Worm (Caenorhabditis elegans) whole organism, L3 larva: ENCODE measurements around the gene W02D7.4.
"Not testable (repeated sequence)": the region's sequence is repeated elsewhere in the genome, so short reads cannot be mapped to it uniquely, and the experiment has no call there.

Experiments
- R02D3.7 ChIP-seq: fragments of 150-350 bp; optimal IDR thresholded peaks from 2 replicates; lab custom pipeline; 2014; ENCODE audit warnings: missing biosample characterization, missing genetic modification characterization
- ZK546.5 ChIP-seq: sonication (generic microtip); optimal IDR thresholded peaks from 2 replicates; lab custom pipeline; 2017; ENCODE audit warnings: missing biosample characterization, missing genetic modification characterization
- aly-2 ChIP-seq: fragments of 150-350 bp; optimal IDR thresholded peaks from 2 replicates; lab custom pipeline; 2014; ENCODE audit warnings: missing biosample characterization, missing genetic modification characterization
- ceh-16 ChIP-seq: sonication (generic microtip); optimal IDR thresholded peaks from 2 replicates; lab custom pipeline; 2017; ENCODE audit warnings: missing biosample characterization, missing genetic modification characterization
- ceh-28 ChIP-seq: fragments of 150-350 bp; optimal IDR thresholded peaks from 2 replicates; lab custom pipeline; 2014; ENCODE audit warnings: missing biosample characterization, missing genetic modification reagents, missing genetic modification characterization
- ceh-82 ChIP-seq: fragments of 150-350 bp; optimal IDR thresholded peaks from 2 replicates; lab custom pipeline; 2014; ENCODE audit warnings: missing biosample characterization, missing genetic modification characterization
- ceh-9 ChIP-seq: sonication (generic microtip); optimal IDR thresholded peaks from 2 replicates; lab custom pipeline; 2018; ENCODE audit warnings: missing biosample characterization, missing genetic modification characterization
- daf-12 ChIP-seq: fragments of 150-350 bp; optimal IDR thresholded peaks from 2 replicates; lab custom pipeline; 2014; ENCODE audit warnings: missing biosample characterization, missing genetic modification reagents, missing genetic modification characterization
- egl-27 ChIP-seq: sonication (generic microtip); optimal IDR thresholded peaks from 4 replicates; lab custom pipeline; 2017; ENCODE audit warnings: missing biosample characterization, missing genetic modification reagents, missing genetic modification characterization
- egl-5 ChIP-seq: fragments of 150-350 bp; optimal IDR thresholded peaks from 2 replicates; lab custom pipeline; 2017; ENCODE audit warnings: missing biosample characterization, missing genetic modification reagents, missing genetic modification characterization, inconsistent platforms
- elt-1 ChIP-seq: fragments of 150-350 bp; optimal IDR thresholded peaks from 2 replicates; lab custom pipeline; 2014; ENCODE audit warnings: missing biosample characterization, missing genetic modification characterization
- elt-2 ChIP-seq: sonication (generic microtip); optimal IDR thresholded peaks from 2 replicates; lab custom pipeline; 2016; ENCODE audit warnings: missing genetic modification reagents, mild to moderate bottlenecking, missing genetic modification characterization, missing compliant biosample characterization
- elt-3 ChIP-seq, 3 experiments: fragments of 150-350 bp in 1 of 3; sonication (generic microtip) in 2 of 3; optimal IDR thresholded peaks; 2 replicates in 2 of 3; 4 replicates in 1 of 3; lab custom pipeline; 2014 to 2017; ENCODE audit warnings: missing biosample characterization in 3 of 3, missing genetic modification characterization in 3 of 3
- eor-1 ChIP-seq, 2 experiments: fragments of 150-350 bp; optimal IDR thresholded peaks; 2 replicates each; lab custom pipeline; 2014 to 2018; ENCODE audit warnings: missing biosample characterization in 2 of 2, missing genetic modification characterization in 2 of 2
- fkh-10 ChIP-seq: sonication (generic microtip); optimal IDR thresholded peaks from 2 replicates; lab custom pipeline; 2017; ENCODE audit warnings: missing biosample characterization, missing genetic modification reagents, missing genetic modification characterization
- fkh-2 ChIP-seq: fragments of 150-350 bp; optimal IDR thresholded peaks from 2 replicates; lab custom pipeline; 2014; ENCODE audit warnings: missing biosample characterization, missing genetic modification reagents, missing genetic modification characterization
- fos-1 ChIP-seq: fragments of 150-350 bp; optimal IDR thresholded peaks from 2 replicates; lab custom pipeline; 2014; ENCODE audit warnings: missing biosample characterization, missing genetic modification characterization
- hmg-11 ChIP-seq: sonication (generic microtip); optimal IDR thresholded peaks from 2 replicates; lab custom pipeline; 2016; ENCODE audit warnings: missing genetic modification characterization, missing compliant biosample characterization
- jun-1 ChIP-seq: fragments of 150-350 bp; optimal IDR thresholded peaks from 2 replicates; lab custom pipeline; 2014; ENCODE audit warnings: missing biosample characterization, missing genetic modification reagents, missing genetic modification characterization
- lin-39 ChIP-seq: fragments of 150-350 bp; optimal IDR thresholded peaks from 2 replicates; lab custom pipeline; 2018; ENCODE audit warnings: missing biosample characterization, missing genetic modification reagents, missing genetic modification characterization
- mdl-1 ChIP-seq: fragments of 150-350 bp; optimal IDR thresholded peaks from 2 replicates; lab custom pipeline; 2014; ENCODE audit warnings: missing biosample characterization, missing genetic modification characterization
- nhr-11 ChIP-seq: fragments of 150-350 bp; optimal IDR thresholded peaks from 2 replicates; lab custom pipeline; 2014; ENCODE audit warnings: missing biosample characterization, missing genetic modification characterization
- nhr-12 ChIP-seq: fragments of 150-350 bp; optimal IDR thresholded peaks from 2 replicates; lab custom pipeline; 2014; ENCODE audit warnings: missing biosample characterization, missing genetic modification characterization
- nhr-237 ChIP-seq: fragments of 150-350 bp; optimal IDR thresholded peaks from 2 replicates; lab custom pipeline; 2014; ENCODE audit warnings: missing biosample characterization, missing genetic modification characterization
- nhr-25 ChIP-seq: sonication (generic microtip); optimal IDR thresholded peaks from 2 replicates; lab custom pipeline; 2017; ENCODE audit warnings: missing biosample characterization, missing genetic modification characterization
- nhr-28 ChIP-seq: fragments of 150-350 bp; optimal IDR thresholded peaks from 2 replicates; lab custom pipeline; 2014; ENCODE audit warnings: missing biosample characterization, missing genetic modification characterization
- nhr-43 ChIP-seq: sonication (generic microtip); optimal IDR thresholded peaks from 2 replicates; lab custom pipeline; 2016; ENCODE audit warnings: mild to moderate bottlenecking, missing genetic modification characterization, missing compliant biosample characterization; ENCODE audit not compliant: poor library complexity, severe bottlenecking
- nhr-76 ChIP-seq: fragments of 150-350 bp; sonication (generic microtip); optimal IDR thresholded peaks from 5 replicates; lab custom pipeline; 2014; ENCODE audit warnings: missing biosample characterization, missing genetic modification characterization
- nhr-77 ChIP-seq: fragments of 150-350 bp; optimal IDR thresholded peaks from 2 replicates; lab custom pipeline; 2014; ENCODE audit warnings: missing biosample characterization, missing genetic modification characterization
- pha-4 ChIP-seq: fragments of 150-350 bp; optimal IDR thresholded peaks from 2 replicates; lab custom pipeline; 2014; ENCODE audit warnings: missing biosample characterization, missing genetic modification reagents, missing genetic modification characterization
- pqm-1 ChIP-seq: fragments of 150-350 bp; optimal IDR thresholded peaks from 2 replicates; lab custom pipeline; 2017; ENCODE audit warnings: missing biosample characterization, missing genetic modification characterization, inconsistent platforms
- sea-2 ChIP-seq: fragments of 150-350 bp; sonication (generic microtip); optimal IDR thresholded peaks from 4 replicates; lab custom pipeline; 2014; ENCODE audit warnings: missing biosample characterization, missing genetic modification reagents, missing genetic modification characterization
- skn-1 ChIP-seq: fragments of 150-350 bp; optimal IDR thresholded peaks from 2 replicates; lab custom pipeline; 2014; ENCODE audit warnings: missing biosample characterization, missing genetic modification characterization
- snpc-4 ChIP-seq: fragments of 150-350 bp; optimal IDR thresholded peaks from 2 replicates; lab custom pipeline; 2014; ENCODE audit warnings: missing biosample characterization, missing genetic modification characterization
- tbx-2 ChIP-seq: sonication (generic microtip); optimal IDR thresholded peaks from 2 replicates; lab custom pipeline; 2016; ENCODE audit warnings: mild to moderate bottlenecking, missing genetic modification characterization, missing compliant biosample characterization
- unc-62 ChIP-seq: fragments of 150-350 bp; sonication (generic microtip); optimal IDR thresholded peaks from 4 replicates; lab custom pipeline; 2014; ENCODE audit warnings: missing biosample characterization, missing genetic modification reagents, missing genetic modification characterization
- ztf-11 ChIP-seq: fragments of 150-350 bp; optimal IDR thresholded peaks from 2 replicates; lab custom pipeline; 2014; ENCODE audit warnings: missing biosample characterization, missing genetic modification characterization
- ztf-4 ChIP-seq: fragments of 150-350 bp; optimal IDR thresholded peaks from 2 replicates; lab custom pipeline; 2014; ENCODE audit warnings: missing biosample characterization, missing genetic modification characterization

Gene W02D7.4

DNA sequence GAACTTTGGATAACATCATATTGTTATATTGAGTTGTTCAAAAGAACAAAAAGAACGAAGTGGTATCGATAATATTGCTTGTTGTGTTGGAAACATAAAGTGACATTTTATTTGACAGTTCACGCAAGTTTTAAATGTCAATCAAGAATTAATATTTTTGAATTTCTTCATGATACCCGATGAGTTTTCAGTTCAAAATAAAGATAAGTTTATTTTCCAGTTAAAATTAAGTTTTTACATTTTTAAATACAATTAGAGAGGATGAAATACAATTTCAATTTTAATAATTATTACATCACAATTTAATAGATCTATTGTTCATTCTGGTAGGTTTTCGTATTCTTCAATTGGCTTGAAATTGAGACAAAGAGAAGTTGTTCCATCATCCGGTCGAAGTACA, at the start of gene W02D7.4:
Gene W02D7.4, minus strand, starts transcription at position 101 of the 400 bp plus-strand sequence.
- TF ChIP-seq nhr-25: no peak
- TF ChIP-seq ZK546.5: no peak
- no peak for TF ChIP-seq nhr-77 (tag; lab: Kevin White, UChicago)
- TF ChIP-seq ceh-28 (tag; lab: Kevin White, UChicago): no peak
- TF ChIP-seq egl-27 (tag; lab: Kevin White, UChicago): no peak
- TF ChIP-seq nhr-43 (tag; lab: Kevin White, UChicago): no peak
- no peak for TF ChIP-seq pha-4 (tag; lab: Kevin White, UChicago)
- TF ChIP-seq elt-3 (tag; optimal IDR thresholded peaks at IDR 0.05; lab: Kevin White, UChicago): no peak
- TF ChIP-seq fkh-2: no peak
- no peak for TF ChIP-seq elt-1 (tag; lab: Kevin White, UChicago)
- no peak for TF ChIP-seq lin-39 (tag; lab: Kevin White, UChicago)
- no peak for TF ChIP-seq sea-2 (GFP tag; lab: Kevin White, UChicago)
- TF ChIP-seq ceh-82: no peak
- no peak for TF ChIP-seq nhr-76 (tag; lab: Kevin White, UChicago)
- no peak for TF ChIP-seq elt-2 (tag; lab: Kevin White, UChicago)
- TF ChIP-seq jun-1: no peak
- no peak for TF ChIP-seq fkh-10 (GFP tag; lab: Kevin White, UChicago)

DNA sequence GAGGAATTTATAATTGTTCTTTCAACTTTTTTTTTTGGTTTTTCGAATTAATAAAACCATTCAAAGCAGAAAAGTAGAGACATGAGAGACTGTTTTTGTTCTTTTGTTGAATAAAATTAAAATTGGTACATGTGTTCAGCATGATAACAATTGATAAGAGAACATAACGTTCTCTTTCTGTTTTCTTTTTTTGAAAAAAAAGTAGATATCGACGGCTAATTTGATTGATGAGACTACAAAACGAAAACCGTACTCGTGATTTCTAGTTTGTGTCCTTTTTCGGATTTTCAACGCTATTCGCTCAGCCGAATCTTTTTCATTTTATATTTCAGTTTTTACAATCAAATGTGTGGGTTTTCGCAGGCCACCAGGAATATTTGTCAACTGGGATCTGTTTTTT, 48.0 kb upstream of the W02D7.4 start, which contains the start of gene C08D8.1:
Gene C08D8.1, plus strand, starts transcription at position 324 of the 400 bp plus-strand sequence.
- TF ChIP-seq snpc-4 (tag; lab: Kevin White, UChicago): no peak
- TF ChIP-seq ceh-16 (tag; lab: Kevin White, UChicago): no peak
- TF ChIP-seq ztf-11 (tag; lab: Kevin White, UChicago): no peak
- TF ChIP-seq nhr-28 (tag; lab: Kevin White, UChicago): no peak
- no peak for TF ChIP-seq egl-5 (tag; lab: Kevin White, UChicago)
- TF ChIP-seq lin-39 (tag; lab: Kevin White, UChicago): no peak
- no peak for TF ChIP-seq jun-1
- TF ChIP-seq skn-1 (tag; lab: Kevin White, UChicago): no peak
- no peak for TF ChIP-seq nhr-43 (tag; lab: Kevin White, UChicago)
- no peak for TF ChIP-seq ceh-82
- TF ChIP-seq mdl-1 (tag; lab: Kevin White, UChicago): no peak
- TF ChIP-seq fkh-10 (GFP tag; lab: Kevin White, UChicago): no peak
- TF ChIP-seq nhr-77 (tag; lab: Kevin White, UChicago): no peak
- no peak for TF ChIP-seq ceh-9 (tag; lab: Kevin White, UChicago)
- no peak for TF ChIP-seq nhr-25
- TF ChIP-seq egl-27 (tag; lab: Kevin White, UChicago): no peak
- TF ChIP-seq tbx-2: no peak
- TF ChIP-seq R02D3.7 (tag; lab: Kevin White, UChicago): no peak
- TF ChIP-seq nhr-12 (tag; lab: Kevin White, UChicago): no peak
- TF ChIP-seq, all 47 proteins: peak for 0

DNA sequence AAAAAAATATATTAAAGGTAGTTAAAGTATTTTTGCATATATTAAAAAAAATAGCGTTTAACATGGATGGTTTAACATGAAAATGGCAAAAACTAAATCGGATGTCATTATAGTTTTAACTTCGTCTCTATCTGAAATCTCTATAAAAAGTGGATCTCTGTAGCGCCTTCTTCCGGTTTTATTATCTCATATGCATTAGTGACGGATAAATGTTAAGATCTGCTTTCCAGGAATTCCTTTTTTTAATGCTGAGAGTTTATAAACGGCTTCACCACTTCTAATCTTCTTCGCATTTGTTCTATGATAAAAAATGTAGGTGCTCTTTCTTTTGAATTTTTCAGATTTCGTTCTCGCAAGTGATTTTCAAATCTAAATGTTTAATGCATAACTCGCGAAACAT, 45.0 kb upstream of the W02D7.4 start:
- TF ChIP-seq nhr-11 (tag; lab: Kevin White, UChicago) (no peak), ztf-4 (tag; lab: Kevin White, UChicago) (no peak), snpc-4 (tag; lab: Kevin White, UChicago) (no peak), ztf-11 (tag; lab: Kevin White, UChicago) (no peak)
- TF ChIP-seq, all 47 proteins: peak for 0

DNA sequence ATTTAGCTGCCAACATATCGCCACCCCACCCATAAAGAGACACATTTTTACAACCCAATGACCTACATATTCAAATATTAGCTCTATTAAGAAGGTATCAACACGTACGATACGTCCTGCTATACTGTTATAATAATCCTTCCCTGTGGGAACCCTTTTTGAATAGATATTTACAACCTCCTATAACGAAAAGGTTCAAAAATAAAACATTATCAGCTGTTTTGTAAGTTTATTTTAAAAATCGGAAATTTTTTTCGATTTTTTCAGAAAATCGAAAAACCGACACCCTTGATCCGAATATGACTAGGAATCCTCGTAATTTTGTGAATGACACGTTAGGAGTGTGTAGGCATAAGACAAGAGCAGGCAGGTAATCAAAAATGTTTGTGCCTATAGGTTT, 43.5 kb upstream of the W02D7.4 start, which contains the start of gene C08D8.7:
Gene C08D8.7, plus strand, starts transcription at position 301 of the 400 bp plus-strand sequence.
- not testable (repeated sequence) for TF ChIP-seq skn-1 (tag; lab: Kevin White, UChicago); unc-62 (GFP tag; lab: Kevin White, UChicago); elt-2 (tag; lab: Kevin White, UChicago)

- TF ChIP-seq jun-1 (no peak), fkh-2 (no peak), nhr-11 (tag; lab: Kevin White, UChicago) (no peak), daf-12 (tag; lab: Kevin White, UChicago) (no peak), eor-1 (tag; optimal IDR thresholded peaks at IDR 0.05; lab: Kevin White, UChicago) (no peak), pqm-1 (tag; lab: Kevin White, UChicago) (no peak), fos-1 (tag; lab: Kevin White, UChicago) (no peak), aly-2 (tag; lab: Kevin White, UChicago) (no peak), mdl-1 (tag; lab: Kevin White, UChicago) (no peak), ceh-9 (tag; lab: Kevin White, UChicago) (no peak), skn-1 (tag; lab: Kevin White, UChicago) (no peak), ceh-28 (tag; lab: Kevin White, UChicago) (no peak), sea-2 (GFP tag; lab: Kevin White, UChicago) (no peak), lin-39 (tag; lab: Kevin White, UChicago) (no peak), nhr-76 (tag; lab: Kevin White, UChicago) (no peak), ceh-16 (tag; lab: Kevin White, UChicago) (no peak), nhr-12 (tag; lab: Kevin White, UChicago) (no peak), hmg-11 (tag; lab: Kevin White, UChicago) (no peak), nhr-237 (no peak)
- TF ChIP-seq, all 47 proteins: peak for 0
Observed at ce11 chrV:8335620-8336019, 38.2 kb upstream of the W02D7.4 start.
